Worm (Caenorhabditis elegans) whole organism, late embryonic: ENCODE results near the gene pho-1.

ENCODE experiments used
- F13H6.1 ChIP-seq: sonication (generic microtip); optimal IDR thresholded peaks from 2 replicates; lab custom pipeline; 2016; ENCODE audit warnings: missing genetic modification characterization, missing compliant biosample characterization
- elt-4 ChIP-seq: sonication (generic microtip); optimal IDR thresholded peaks from 2 replicates; lab custom pipeline; 2016; ENCODE audit warnings: missing genetic modification characterization, missing compliant biosample characterization

ce11 chrII:5234728-5235127 is 918 bp downstream of the pho-1 start:
- TF ChIP-seq F13H6.1 (tag; lab: Kevin White, UChicago) (no peak), elt-4 (tag; lab: Kevin White, UChicago) (no peak)
